Fruit fly (Drosophila melanogaster): Measurements from ENCODE around the gene Mitofilin.

Mitofilin gene

DNA sequence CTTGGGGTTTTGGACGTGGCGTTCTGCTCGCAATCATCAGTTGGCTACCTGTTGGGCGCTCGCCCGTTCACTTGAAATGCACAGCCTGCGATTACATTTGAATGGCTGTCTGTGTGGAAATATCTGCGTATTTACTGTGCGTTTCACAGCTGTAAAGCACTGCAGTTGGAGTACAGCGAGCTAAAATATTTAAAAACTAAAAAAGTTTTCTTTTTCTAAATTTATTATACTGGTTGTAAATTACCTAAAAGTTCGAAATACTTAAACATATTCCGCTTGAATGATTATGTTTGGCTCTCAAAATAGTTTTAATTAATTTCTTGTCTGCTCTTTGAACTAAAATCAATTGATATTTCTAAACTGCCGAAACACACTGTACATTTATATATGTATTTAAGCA, 23.1 kb upstream of the Mitofilin start (continued):
- TF ChIP-seq Ravus (GFP tag; IDR thresholded peaks at IDR 0.05) (no peak), CG15269 (tag; optimal IDR thresholded peaks at IDR 0.05) (peak; percentile 25), Oli (tag; optimal IDR thresholded peaks at IDR 0.05) (peak; percentile 6), Elba2 (GFP tag; optimal IDR thresholded peaks at IDR 0.05) (no peak), Xbp1 (GFP tag; optimal IDR thresholded peaks at IDR 0.05) (no peak), CG3726 (GFP tag; IDR thresholded peaks at IDR 0.05) (no peak), CG6765 (GFP tag; optimal IDR thresholded peaks at IDR 0.05) (no peak), Myb (GFP tag; optimal IDR thresholded peaks at IDR 0.05) (no peak), dmrt99B (tag; optimal IDR thresholded peaks at IDR 0.05) (peak; percentile 32), lilli (GFP tag; optimal IDR thresholded peaks at IDR 0.05) (peak; percentile 10), unpg (GFP tag; optimal IDR thresholded peaks at IDR 0.05) (no peak)

DNA sequence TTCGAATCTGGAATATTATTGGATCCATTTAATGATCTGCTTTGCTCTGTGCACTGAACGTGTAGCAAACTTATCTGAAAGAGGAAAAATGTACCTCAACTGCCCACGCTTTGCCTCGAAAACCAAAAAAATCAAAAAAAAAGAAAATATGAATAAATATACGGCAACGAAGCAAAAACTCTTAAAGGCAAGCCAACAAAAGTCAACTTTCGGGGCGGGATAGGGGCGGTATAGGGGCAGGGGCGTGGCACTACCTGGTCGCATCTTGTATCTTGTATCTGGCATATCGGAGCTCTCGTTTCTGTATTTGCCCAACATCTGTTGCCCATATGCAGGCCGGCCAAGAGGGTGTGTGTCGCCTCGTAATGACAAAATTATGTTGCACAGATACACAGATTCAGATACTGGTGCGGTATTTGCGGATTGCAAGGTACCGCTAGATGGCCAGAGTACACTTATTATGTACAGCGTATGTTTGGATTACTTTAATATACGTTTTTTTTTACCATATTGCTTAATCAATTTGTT, 21.4 kb upstream of the Mitofilin start:
- TF ChIP-seq sens (GFP tag) (peak; percentile 32), chm (GFP tag; IDR thresholded peaks at IDR 0.05) (0 out of 2 replicates have a peak, but pooled peaks have one; percentile 12), seq (GFP tag; IDR thresholded peaks at IDR 0.05) (no peak), wek (GFP tag; optimal IDR thresholded peaks at IDR 0.05) (no peak), CG13287 (GFP tag; IDR thresholded peaks at IDR 0.05; ENCODE audit: partially characterized antibody) (no peak), CG6854 (GFP tag; optimal IDR thresholded peaks at IDR 0.05) (no peak), zen (tag; optimal IDR thresholded peaks at IDR 0.05) (no peak), CG15514 (GFP tag; optimal IDR thresholded peaks at IDR 0.05) (no peak), prd (optimal IDR thresholded peaks at IDR 0.05) (no peak), prd (GFP tag; IDR thresholded peaks at IDR 0.05) (no peak), CG6272 (GFP tag; IDR thresholded peaks at IDR 0.05) (no peak), lbe (GFP tag; optimal IDR thresholded peaks at IDR 0.05) (no peak), ranshi (GFP tag; IDR thresholded peaks at IDR 0.05) (no peak), dysf (GFP tag; IDR thresholded peaks at IDR 0.05) (no peak), D19B (GFP tag; optimal IDR thresholded peaks at IDR 0.05) (no peak), CG3065 (GFP tag; optimal IDR thresholded peaks at IDR 0.05) (peak; percentile 30), az2 (GFP tag; optimal IDR thresholded peaks at IDR 0.05) (no peak), CG15479 (GFP tag; optimal IDR thresholded peaks at IDR 0.05) (peak; percentile 29), tll (GFP tag; optimal IDR thresholded peaks at IDR 0.05) (peak in 1 of 2 experiments; percentile 94), Aef1 (GFP tag; IDR thresholded peaks at IDR 0.05) (no peak), CG4282 (GFP tag; optimal IDR thresholded peaks at IDR 0.05) (no peak), CG2199 (GFP tag; IDR thresholded peaks at IDR 0.05) (0 out of 3 replicates have a peak, but pooled peaks have one; percentile 36), vvl (GFP tag; IDR thresholded peaks at IDR 0.05) (0 out of 2 replicates have a peak, but pooled peaks have one; percentile 11), sr (GFP tag; IDR thresholded peaks at IDR 0.05) (peak; percentile 49; the same call in 1 of the 3 replicates), Deaf1 (tag; optimal IDR thresholded peaks at IDR 0.05) (no peak), twi (tag; optimal IDR thresholded peaks at IDR 0.05) (peak; percentile 99)

DNA sequence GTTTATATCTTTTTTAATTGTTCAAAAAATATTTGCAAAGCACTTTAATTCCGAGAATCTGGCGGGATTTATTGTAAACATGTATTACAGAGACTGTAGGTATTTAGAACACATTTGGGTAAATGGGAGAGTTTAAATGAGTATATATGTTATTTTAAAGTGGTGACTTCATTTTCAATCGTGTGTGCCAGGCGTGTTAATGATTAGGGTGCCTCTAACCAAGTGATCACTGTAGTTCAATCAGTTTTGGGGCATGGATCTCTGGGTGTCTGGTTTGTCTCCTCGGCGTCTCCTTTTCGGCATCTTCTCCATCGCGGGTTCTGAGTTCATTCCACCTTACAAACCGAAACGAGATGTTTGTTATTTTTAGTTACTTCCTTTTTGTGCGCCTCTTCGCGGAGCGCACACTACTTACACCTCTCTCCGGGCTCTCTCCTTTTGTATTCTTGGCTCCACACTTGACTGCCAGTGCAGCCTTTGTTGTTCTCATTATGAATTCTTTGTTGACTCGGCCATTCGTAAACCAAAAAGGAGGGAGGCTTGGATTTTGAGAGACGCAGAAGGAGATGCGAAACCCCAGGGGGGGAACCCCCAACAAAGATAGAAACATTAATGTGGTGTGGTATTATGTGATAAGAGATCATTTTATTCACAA, 20.7 kb upstream of the Mitofilin start:
- no peak for TF ChIP-seq bsh (GFP tag; optimal IDR thresholded peaks at IDR 0.05)
- TF ChIP-seq kni (GFP tag; optimal IDR thresholded peaks at IDR 0.05): no peak
- peak; percentile 5 for TF ChIP-seq stwl (tag; optimal IDR thresholded peaks at IDR 0.05)
- TF ChIP-seq sob (GFP tag; IDR thresholded peaks at IDR 0.05): no peak
- TF ChIP-seq CG6654 (GFP tag; optimal IDR thresholded peaks at IDR 0.05): no peak
- no peak for TF ChIP-seq CG3065 (GFP tag; optimal IDR thresholded peaks at IDR 0.05)
- TF ChIP-seq CG33557 (GFP tag; optimal IDR thresholded peaks at IDR 0.05): peak; percentile 37
- TF ChIP-seq pros (GFP tag; optimal IDR thresholded peaks at IDR 0.05): peak; percentile 58
- peak; percentile 67 for TF ChIP-seq Ets65A (GFP tag)
- TF ChIP-seq Max (GFP tag; optimal IDR thresholded peaks at IDR 0.05): no peak
- peak; percentile 82 for TF ChIP-seq grau (tag; optimal IDR thresholded peaks at IDR 0.05)
- peak; percentile 4 to 67 for TF ChIP-seq Trl (optimal IDR thresholded peaks at IDR 0.05)
- TF ChIP-seq Trl (GFP tag; optimal IDR thresholded peaks at IDR 0.05): peak; percentile 34
- TF ChIP-seq CG4360 (GFP tag; IDR thresholded peaks at IDR 0.05): peak; percentile 23; the same call in 1 of the 2 replicates

Measured in whole organism, embryonic.